Fruit fly (Drosophila melanogaster) whole organism, prepupa: Measurements from ENCODE around the gene eyg.

Experiments used
- CG10669 ChIP-seq: fragments of 200-800 bp; sonication (Bioruptor generic); optimal IDR thresholded peaks from 3 replicates; lab custom pipeline; 2018; ENCODE audit warnings: missing biosample characterization, mild to moderate bottlenecking, missing genetic modification characterization, moderate library complexity
- CG15336 ChIP-seq: fragments of 200-800 bp; sonication (Bioruptor generic); IDR thresholded peaks from 2 replicates; pipeline ENCODE4 v1.3.6; 2022; ENCODE audit warnings: missing biosample characterization, missing genetic modification characterization
- CG1621 ChIP-seq: fragments of 200-800 bp; sonication (Bioruptor generic); optimal IDR thresholded peaks from 3 replicates; lab custom pipeline; 2018; ENCODE audit warnings: missing biosample characterization, mild to moderate bottlenecking, missing genetic modification characterization
- CG3032 ChIP-seq: fragments of 200-800 bp; optimal IDR thresholded peaks from 2 replicates; lab custom pipeline; 2019; ENCODE audit warnings: missing biosample characterization, mild to moderate bottlenecking, missing genetic modification characterization, moderate library complexity
- CG32006 ChIP-seq: fragments of 200-800 bp; sonication (Bioruptor generic); optimal IDR thresholded peaks from 3 replicates; lab custom pipeline; 2017; ENCODE audit warnings: missing biosample characterization, mild to moderate bottlenecking, missing genetic modification characterization
- CG3919 ChIP-seq: fragments of 200-800 bp; sonication (Bioruptor generic); optimal IDR thresholded peaks from 3 replicates; lab custom pipeline; 2016; ENCODE audit warnings: missing biosample characterization, missing genetic modification characterization
- CG4318 ChIP-seq: fragments of 200-800 bp; sonication (Bioruptor generic); optimal IDR thresholded peaks from 3 replicates; lab custom pipeline; 2017; ENCODE audit warnings: missing biosample characterization, mild to moderate bottlenecking, missing genetic modification characterization
- CG6792 ChIP-seq: fragments of 200-800 bp; sonication (Bioruptor generic); optimal IDR thresholded peaks from 3 replicates; lab custom pipeline; 2016; ENCODE audit warnings: missing biosample characterization, missing genetic modification characterization
- CG6854 ChIP-seq: fragments of 200-800 bp; sonication (Bioruptor generic); optimal IDR thresholded peaks from 2 replicates; lab custom pipeline; 2017; ENCODE audit warnings: missing biosample characterization, mild to moderate bottlenecking, missing genetic modification characterization
- CG8632 ChIP-seq: fragments of 200-800 bp; sonication (Bioruptor generic); optimal IDR thresholded peaks from 3 replicates; lab custom pipeline; 2016; ENCODE audit warnings: missing biosample characterization, missing genetic modification characterization
- CG9139 ChIP-seq: fragments of 200-800 bp; sonication (Bioruptor generic); optimal IDR thresholded peaks from 3 replicates; lab custom pipeline; 2017; ENCODE audit warnings: missing biosample characterization, mild to moderate bottlenecking, missing genetic modification characterization
- Eip75B ChIP-seq: fragments of 200-800 bp; sonication (Bioruptor generic); optimal IDR thresholded peaks from 3 replicates; lab custom pipeline; 2016; ENCODE audit warnings: missing biosample characterization, missing genetic modification characterization
- Eip78C ChIP-seq: fragments of 200-800 bp; sonication (Bioruptor generic); peaks from one replicate; lab custom pipeline; 2016; ENCODE audit warnings: missing biosample characterization, missing genetic modification characterization
- Eip93F ChIP-seq: fragments of 200-800 bp; sonication (Bioruptor generic); optimal IDR thresholded peaks from 2 replicates; lab custom pipeline; 2016; ENCODE audit warnings: missing biosample characterization, mild to moderate bottlenecking, missing genetic modification characterization
- Ets21C ChIP-seq: fragments of 200-800 bp; sonication (Bioruptor generic); optimal IDR thresholded peaks from 3 replicates; lab custom pipeline; 2016; ENCODE audit warnings: missing biosample characterization, missing genetic modification characterization
- Gug ChIP-seq: fragments of 200-800 bp; sonication (Bioruptor generic); IDR thresholded peaks from 2 replicates; pipeline ENCODE4 v1.3.6; 2022; ENCODE audit warnings: missing biosample characterization, missing genetic modification characterization
- Hr38 ChIP-seq: sonication (Bioruptor generic); optimal IDR thresholded peaks from 2 replicates; lab custom pipeline; 2016; ENCODE audit warnings: missing biosample characterization, missing genetic modification characterization
- Met ChIP-seq: fragments of 200-800 bp; sonication (Bioruptor generic); optimal IDR thresholded peaks from 3 replicates; lab custom pipeline; 2016; ENCODE audit warnings: missing biosample characterization, missing genetic modification characterization
- OdsH ChIP-seq: fragments of 200-800 bp; sonication (Bioruptor generic); optimal IDR thresholded peaks from 3 replicates; lab custom pipeline; 2016; ENCODE audit warnings: missing biosample characterization, missing genetic modification characterization
- Sox102F ChIP-seq: fragments of 200-800 bp; sonication (Bioruptor generic); optimal IDR thresholded peaks from 2 replicates; lab custom pipeline; 2016; ENCODE audit warnings: missing biosample characterization, mild to moderate bottlenecking, missing genetic modification characterization
- Sox14 ChIP-seq: fragments of 200-800 bp; sonication (Bioruptor generic); optimal IDR thresholded peaks from 3 replicates; lab custom pipeline; 2016; ENCODE audit warnings: missing biosample characterization, missing genetic modification characterization
- acj6 ChIP-seq: fragments of 200-800 bp; sonication (Bioruptor generic); optimal IDR thresholded peaks from 3 replicates; lab custom pipeline; 2016; ENCODE audit warnings: missing biosample characterization, missing genetic modification characterization
- dac ChIP-seq: fragments of 200-800 bp; sonication (Bioruptor generic); optimal IDR thresholded peaks from 2 replicates; lab custom pipeline; 2017; ENCODE audit warnings: missing biosample characterization, mild to moderate bottlenecking, missing genetic modification characterization
- esn ChIP-seq: fragments of 200-800 bp; sonication (Bioruptor generic); optimal IDR thresholded peaks from 2 replicates; lab custom pipeline; 2016; ENCODE audit warnings: missing biosample characterization, mild to moderate bottlenecking, missing genetic modification characterization, moderate library complexity
- fd85E ChIP-seq: fragments of 200-800 bp; sonication (Bioruptor generic); optimal IDR thresholded peaks from 3 replicates; lab custom pipeline; 2016; ENCODE audit warnings: missing biosample characterization, missing genetic modification characterization
- fkh ChIP-seq: fragments of 200-800 bp; sonication (Bioruptor generic); optimal IDR thresholded peaks from 3 replicates; lab custom pipeline; 2017; ENCODE audit warnings: missing biosample characterization, mild to moderate bottlenecking, missing genetic modification characterization, moderate library complexity
- salr ChIP-seq, 2 experiments: fragments of 200-800 bp; sonication (Bioruptor generic); optimal IDR thresholded peaks; 3 replicates each; lab custom pipeline; 2016 to 2018; ENCODE audit warnings: missing biosample characterization in 2 of 2, missing genetic modification characterization in 2 of 2, mild to moderate bottlenecking in 1 of 2
- spab ChIP-seq: fragments of 200-800 bp; sonication (Bioruptor generic); optimal IDR thresholded peaks from 2 replicates; lab custom pipeline; 2017; ENCODE audit warnings: missing biosample characterization, mild to moderate bottlenecking, missing genetic modification characterization, missing genetic modification reagents
- ss ChIP-seq, 2 experiments: fragments of 200-800 bp; sonication (Bioruptor generic); optimal IDR thresholded peaks; 2 replicates in 1 of 2; 3 replicates in 1 of 2; lab custom pipeline; 2017 to 2018; ENCODE audit warnings: mild to moderate bottlenecking in 2 of 2, missing biosample characterization in 2 of 2, missing genetic modification characterization in 2 of 2, moderate library complexity in 1 of 2
- topi ChIP-seq: fragments of 200-800 bp; sonication (Bioruptor generic); optimal IDR thresholded peaks from 3 replicates; lab custom pipeline; 2016; ENCODE audit warnings: missing biosample characterization, missing genetic modification characterization
- vri ChIP-seq: fragments of 200-800 bp; sonication (Bioruptor generic); optimal IDR thresholded peaks from 3 replicates; lab custom pipeline; 2016; ENCODE audit warnings: missing biosample characterization, mild to moderate bottlenecking, missing genetic modification characterization

eyg gene

DNA sequence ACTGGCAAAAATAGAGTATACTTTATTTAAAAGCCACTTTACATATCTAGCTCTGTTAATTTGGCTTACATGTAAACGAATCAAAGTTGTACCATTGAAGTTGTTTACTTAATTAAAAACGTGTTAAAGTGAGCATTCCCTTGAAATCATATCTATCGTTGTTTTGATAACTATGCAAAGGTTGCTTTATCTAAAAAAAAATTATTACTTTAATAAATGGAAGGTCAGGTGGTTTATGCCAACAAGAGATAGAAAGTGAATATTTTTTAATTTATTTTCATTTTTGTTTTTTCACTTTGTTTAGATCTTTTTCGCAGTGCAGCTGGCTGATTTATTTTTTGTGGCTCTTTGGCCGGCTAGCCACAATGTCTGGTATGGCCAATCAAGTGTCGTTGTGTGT lies 15.1 kb upstream of the eyg start (continued):
- TF ChIP-seq CG6792 (GFP tag; lab: Kevin White, UChicago) (peak; percentile 46), CG3919 (GFP tag; lab: Kevin White, UChicago) (peak; percentile 69), Gug (GFP tag; lab: Robert Waterston, UW) (peak; percentile 73), Sox14 (peak; percentile 75), topi (GFP tag; lab: Kevin White, UChicago) (peak; percentile 51), CG3032 (tag; lab: Kevin White, UChicago) (peak; percentile 67), Ets21C (GFP tag; lab: Kevin White, UChicago) (no peak), Hr38 (GFP tag; lab: Kevin White, UChicago) (no peak), acj6 (GFP tag; lab: Kevin White, UChicago) (peak; percentile 79), CG4318 (GFP tag; lab: Kevin White, UChicago) (peak; percentile 84), spab (GFP tag; lab: Kevin White, UChicago) (peak; percentile 40), salr (GFP tag; optimal IDR thresholded peaks at IDR 0.05; lab: Kevin White, UChicago) (peak in 1 of 2 experiments; percentile 85), dac (GFP tag; lab: Kevin White, UChicago) (peak; percentile 76), CG9139 (GFP tag; lab: Kevin White, UChicago) (peak; percentile 7), fd85E (GFP tag; lab: Kevin White, UChicago) (no peak), CG6854 (GFP tag; lab: Kevin White, UChicago) (no peak), CG10669 (peak; percentile 18), CG8632 (GFP tag; lab: Kevin White, UChicago) (peak; percentile 54), CG15336 (GFP tag; lab: Robert Waterston, UW) (peak; percentile 91), Eip78C (GFP tag; lab: Kevin White, UChicago) (peak; percentile 93), fkh (GFP tag; lab: Kevin White, UChicago) (no peak)

- TF ChIP-seq Sox102F (GFP tag; lab: Kevin White, UChicago) (no peak), fkh (GFP tag; lab: Kevin White, UChicago) (peak; percentile 95), ss (GFP tag; optimal IDR thresholded peaks at IDR 0.05; lab: Kevin White, UChicago) (no peak)
These were observed 14.4 kb upstream of the eyg start, which contains the start of gene CG33725 for dm6 chr3L:12482246-12482645. CG33725 (plus strand) TSS chr3L:12482609.

- TF ChIP-seq CG32006 (GFP tag; lab: Kevin White, UChicago) (no peak), ss (GFP tag; optimal IDR thresholded peaks at IDR 0.05; lab: Kevin White, UChicago) (no peak), CG1621 (tag; lab: Kevin White, UChicago) (peak; percentile 0), OdsH (GFP tag; lab: Kevin White, UChicago) (no peak), vri (GFP tag; lab: Kevin White, UChicago) (no peak), Eip93F (GFP tag; lab: Kevin White, UChicago) (no peak), Met (GFP tag; lab: Kevin White, UChicago) (no peak), CG15336 (GFP tag; lab: Robert Waterston, UW) (no peak), CG6854 (GFP tag; lab: Kevin White, UChicago) (no peak)
These were observed 10.4 kb upstream of the eyg start for dm6 chr3L:12478229-12478628.

- no peak for TF ChIP-seq Eip75B (GFP tag; lab: Kevin White, UChicago)
- peak; percentile 56 for TF ChIP-seq Eip78C (GFP tag; lab: Kevin White, UChicago)
- peak; percentile 11 for TF ChIP-seq esn (GFP tag; lab: Kevin White, UChicago)
- TF ChIP-seq Gug (GFP tag; lab: Robert Waterston, UW), result no peak
These were observed 3.7 kb upstream of the eyg start, which contains the start of gene CG10616 for dm6 chr3L:12471471-12471978. CG10616 (plus strand) TSS chr3L:12471728.

DNA sequence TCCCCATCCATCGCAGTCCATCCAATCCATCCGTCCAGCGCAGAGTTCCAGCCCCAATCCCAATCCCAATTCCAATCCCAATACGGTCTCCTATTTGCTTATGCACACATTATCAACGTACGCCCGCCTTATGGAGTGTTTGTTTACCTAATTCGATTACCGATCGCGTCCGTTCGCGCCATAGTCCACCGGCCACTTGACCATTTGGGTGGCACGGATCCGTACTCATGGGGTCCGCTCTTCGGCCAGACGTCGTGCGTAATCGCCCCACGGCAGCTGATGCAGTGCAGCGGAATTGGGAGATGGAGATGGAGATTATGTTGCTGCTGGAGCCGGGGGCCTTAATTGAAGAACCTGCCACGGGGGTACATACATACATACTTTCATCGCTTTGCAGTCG lies 2.7 kb upstream of the eyg start:
- no peak for TF ChIP-seq dac (GFP tag; lab: Kevin White, UChicago)
